Worm (Caenorhabditis elegans) whole organism, early embryonic: ENCODE measurements around the gene srg-46.

Experiments used
- B0310.2 ChIP-seq: sonication (generic microtip); optimal IDR thresholded peaks from 2 replicates; lab custom pipeline; 2016; ENCODE audit warnings: mild to moderate bottlenecking, missing genetic modification characterization, missing compliant biosample characterization
- F13C5.2 ChIP-seq: sonication (generic microtip); optimal IDR thresholded peaks from 2 replicates; lab custom pipeline; 2017; ENCODE audit warnings: mild to moderate bottlenecking, missing genetic modification characterization, inconsistent platforms, missing compliant biosample characterization
- aly-1 ChIP-seq: sonication (generic microtip); optimal IDR thresholded peaks from 2 replicates; lab custom pipeline; 2016; ENCODE audit warnings: missing genetic modification characterization, missing compliant biosample characterization
- ama-1 ChIP-seq: fragments of 150-350 bp; optimal IDR thresholded peaks from 2 replicates; lab custom pipeline; 2014
- ceh-13 ChIP-seq: fragments of 200-800 bp; sonication (Bioruptor generic); optimal IDR thresholded peaks from 2 replicates; lab custom pipeline; 2018; ENCODE audit warnings: mild to moderate bottlenecking, missing genetic modification characterization, missing compliant biosample characterization
- ceh-36 ChIP-seq: sonication (generic microtip); optimal IDR thresholded peaks from 2 replicates; lab custom pipeline; 2016; ENCODE audit warnings: missing genetic modification characterization, inconsistent platforms, missing compliant biosample characterization
- ets-7 ChIP-seq: sonication (generic microtip); optimal IDR thresholded peaks from 2 replicates; lab custom pipeline; 2016; ENCODE audit warnings: missing genotype, missing genetic modification characterization, missing compliant biosample characterization
- flt-1 ChIP-seq: fragments of 200-800 bp; sonication (Bioruptor generic); IDR thresholded peaks from 2 replicates; pipeline ENCODE4 v1.3.6; 2022; ENCODE audit warnings: missing genetic modification characterization, missing compliant biosample characterization
- hmbx-1 ChIP-seq: sonication (generic microtip); optimal IDR thresholded peaks from 2 replicates; lab custom pipeline; 2016; ENCODE audit warnings: mild to moderate bottlenecking, missing genetic modification characterization, missing compliant biosample characterization
- hmg-4 ChIP-seq: fragments of 200-800 bp; sonication (Bioruptor generic); optimal IDR thresholded peaks from 2 replicates; lab custom pipeline; 2018; ENCODE audit warnings: mild to moderate bottlenecking, missing genetic modification characterization, missing compliant biosample characterization
- hnd-1 ChIP-seq: sonication (generic microtip); optimal IDR thresholded peaks from 2 replicates; lab custom pipeline; 2016; ENCODE audit warnings: missing genetic modification characterization, missing compliant biosample characterization
- pes-1 ChIP-seq: fragments of 200-800 bp; sonication (Bioruptor generic); IDR thresholded peaks from 2 replicates; pipeline ENCODE4 v1.3.6; 2022; ENCODE audit warnings: missing genetic modification reagents, missing genetic modification characterization, missing compliant biosample characterization
- scrt-1 ChIP-seq: fragments of 200-800 bp; sonication (Bioruptor generic); IDR thresholded peaks from 2 replicates; pipeline ENCODE4 v1.3.6; 2022; ENCODE audit warnings: missing genetic modification characterization, missing compliant biosample characterization
- sea-1 ChIP-seq: fragments of 200-800 bp; sonication (Bioruptor generic); conservative IDR thresholded peaks from 2 replicates; pipeline ENCODE4 v1.3.6; 2022; ENCODE audit warnings: missing genetic modification characterization, missing compliant biosample characterization
- tbx-11 ChIP-seq: fragments of 200-800 bp; sonication (Bioruptor generic); IDR thresholded peaks from 2 replicates; pipeline ENCODE4 v1.3.6; 2022; ENCODE audit warnings: missing genetic modification characterization, missing compliant biosample characterization
- tbx-37 ChIP-seq: fragments of 200-800 bp; sonication (Bioruptor generic); conservative IDR thresholded peaks from 2 replicates; pipeline ENCODE4 v1.3.6; 2022; ENCODE audit warnings: missing genetic modification reagents, missing genetic modification characterization, missing compliant biosample characterization
- tra-4 ChIP-seq: sonication (generic microtip); optimal IDR thresholded peaks from 2 replicates; lab custom pipeline; 2017; ENCODE audit warnings: missing genetic modification characterization, missing compliant biosample characterization

srg-46 gene

ce11 chrV:13389454-13389853 lies 25.9 kb downstream of the srg-46 start:
- TF ChIP-seq tbx-37 (GFP tag; lab: Robert Waterston, UW) (no peak), aly-1 (tag; lab: Kevin White, UChicago) (no peak), scrt-1 (no peak), ceh-13 (GFP tag; lab: Kevin White, UChicago) (no peak), flt-1 (GFP tag; lab: Robert Waterston, UW) (no peak), hmg-4 (GFP tag; lab: Kevin White, UChicago) (no peak), hmbx-1 (tag; lab: Kevin White, UChicago) (no peak), F13C5.2 (tag; lab: Kevin White, UChicago) (no peak), ama-1 (lab: Kevin White, UChicago) (no peak), ets-7 (tag; lab: Kevin White, UChicago) (no peak), tbx-11 (GFP tag; lab: Robert Waterston, UW) (no peak), hnd-1 (tag; lab: Kevin White, UChicago) (no peak), tra-4 (no peak), pes-1 (GFP tag; lab: Robert Waterston, UW) (no peak), B0310.2 (no peak), ceh-36 (tag; lab: Kevin White, UChicago) (no peak)

- TF ChIP-seq ama-1 (lab: Kevin White, UChicago) (no peak), F13C5.2 (tag; lab: Kevin White, UChicago) (no peak), ets-7 (tag; lab: Kevin White, UChicago) (no peak), sea-1 (GFP tag; lab: Robert Waterston, UW) (no peak), flt-1 (GFP tag; lab: Robert Waterston, UW) (no peak), ceh-13 (GFP tag; lab: Kevin White, UChicago) (no peak), aly-1 (tag; lab: Kevin White, UChicago) (no peak), tra-4 (no peak), scrt-1 (no peak), hmbx-1 (tag; lab: Kevin White, UChicago) (no peak), pes-1 (GFP tag; lab: Robert Waterston, UW) (no peak), tbx-11 (GFP tag; lab: Robert Waterston, UW) (no peak), ceh-36 (tag; lab: Kevin White, UChicago) (no peak), tbx-37 (GFP tag; lab: Robert Waterston, UW) (no peak), hmg-4 (GFP tag; lab: Kevin White, UChicago) (no peak), hnd-1 (tag; lab: Kevin White, UChicago) (no peak)
These were observed 27.4 kb downstream of the srg-46 start for ce11 chrV:13390936-13391335.

ce11 chrV:13391378-13392258 lies 28.1 kb downstream of the srg-46 start, which contains the start of gene somi-1:
TSS of gene somi-1 (minus strand) at chrV:13391395.
- TF ChIP-seq flt-1 (GFP tag; lab: Robert Waterston, UW) (no peak), F13C5.2 (tag; lab: Kevin White, UChicago) (no peak), hnd-1 (tag; lab: Kevin White, UChicago) (no peak), hmg-4 (GFP tag; lab: Kevin White, UChicago) (no peak), hmbx-1 (tag; lab: Kevin White, UChicago) (no peak), tbx-37 (GFP tag; lab: Robert Waterston, UW) (peak; percentile 5; the same call in 1 of the 2 replicates)

- peak; percentile 13 for TF ChIP-seq B0310.2
- 0 out of 2 replicates have a peak, but pooled peaks have one; percentile 17 for TF ChIP-seq sea-1 (GFP tag; lab: Robert Waterston, UW)
- TF ChIP-seq hmg-4 (GFP tag; lab: Kevin White, UChicago) = peak; percentile 72
- peak; percentile 34 for TF ChIP-seq aly-1 (tag; lab: Kevin White, UChicago)
- no peak for TF ChIP-seq F13C5.2 (tag; lab: Kevin White, UChicago)
These were observed 29.9 kb downstream of the srg-46 start for ce11 chrV:13393333-13393803.

ce11 chrV:13394968-13395367 lies 31.5 kb downstream of the srg-46 start:
- no peak for TF ChIP-seq ceh-13 (GFP tag; lab: Kevin White, UChicago)
- TF ChIP-seq F13C5.2 (tag; lab: Kevin White, UChicago) = no peak
- no peak for TF ChIP-seq hmg-4 (GFP tag; lab: Kevin White, UChicago)
- TF ChIP-seq flt-1 (GFP tag; lab: Robert Waterston, UW) = no peak
- no peak for TF ChIP-seq tbx-37 (GFP tag; lab: Robert Waterston, UW)
- TF ChIP-seq ceh-36 (tag; lab: Kevin White, UChicago) = no peak
- TF ChIP-seq ama-1 (lab: Kevin White, UChicago) = no peak
- TF ChIP-seq tra-4 = no peak
- no peak for TF ChIP-seq B0310.2
- no peak for TF ChIP-seq pes-1 (GFP tag; lab: Robert Waterston, UW)
- TF ChIP-seq scrt-1 = no peak
- no peak for TF ChIP-seq hmbx-1 (tag; lab: Kevin White, UChicago)
- no peak for TF ChIP-seq hnd-1 (tag; lab: Kevin White, UChicago)
- TF ChIP-seq ets-7 (tag; lab: Kevin White, UChicago) = no peak

- TF ChIP-seq sea-1 (GFP tag; lab: Robert Waterston, UW) = peak; percentile 70; the same call in 1 of the 2 replicates
- peak; percentile 28; the same call in 1 of the 2 replicates for TF ChIP-seq tbx-37 (GFP tag; lab: Robert Waterston, UW)
- no peak for TF ChIP-seq hmbx-1 (tag; lab: Kevin White, UChicago)
- peak; percentile 59; the same call in 1 of the 2 replicates for TF ChIP-seq flt-1 (GFP tag; lab: Robert Waterston, UW)
- peak; percentile 95 for TF ChIP-seq hmg-4 (GFP tag; lab: Kevin White, UChicago)
- TF ChIP-seq aly-1 (tag; lab: Kevin White, UChicago) = peak; percentile 77
- no peak for TF ChIP-seq ama-1 (lab: Kevin White, UChicago)
- TF ChIP-seq F13C5.2 (tag; lab: Kevin White, UChicago) = peak; percentile 76
- TF ChIP-seq pes-1 (GFP tag; lab: Robert Waterston, UW) = 0 out of 2 replicates have a peak, but pooled peaks have one; percentile 46
- peak; percentile 9 for TF ChIP-seq ets-7 (tag; lab: Kevin White, UChicago)
- no peak for TF ChIP-seq tra-4
- TF ChIP-seq scrt-1 = 0 out of 2 replicates have a peak, but pooled peaks have one; percentile 45
- 0 out of 2 replicates have a peak, but pooled peaks have one; percentile 55 for TF ChIP-seq tbx-11 (GFP tag; lab: Robert Waterston, UW)
- TF ChIP-seq ceh-36 (tag; lab: Kevin White, UChicago) = peak; percentile 30
- no peak for TF ChIP-seq hnd-1 (tag; lab: Kevin White, UChicago)
- TF ChIP-seq B0310.2 = no peak
- TF ChIP-seq ceh-13 (GFP tag; lab: Kevin White, UChicago) = no peak
These were observed 32.9 kb downstream of the srg-46 start for ce11 chrV:13396426-13396825.
